Fruit fly (Drosophila melanogaster) whole organism, prepupa: ENCODE measurements around the gene mei-P26.

Experiments
- CG6276 ChIP-seq: fragments of 200-800 bp; sonication (Bioruptor generic); optimal IDR thresholded peaks from 2 replicates; lab custom pipeline; 2017; ENCODE audit warnings: missing biosample characterization, mild to moderate bottlenecking, missing genetic modification characterization
- CG6854 ChIP-seq: fragments of 200-800 bp; sonication (Bioruptor generic); optimal IDR thresholded peaks from 2 replicates; lab custom pipeline; 2017; ENCODE audit warnings: missing biosample characterization, mild to moderate bottlenecking, missing genetic modification characterization
- CG8319 ChIP-seq: fragments of 200-800 bp; sonication (Bioruptor generic); optimal IDR thresholded peaks from 3 replicates; lab custom pipeline; 2016; ENCODE audit warnings: missing biosample characterization, missing genetic modification characterization
- CG9139 ChIP-seq: fragments of 200-800 bp; sonication (Bioruptor generic); optimal IDR thresholded peaks from 3 replicates; lab custom pipeline; 2017; ENCODE audit warnings: missing biosample characterization, mild to moderate bottlenecking, missing genetic modification characterization
- Gug ChIP-seq: fragments of 200-800 bp; sonication (Bioruptor generic); IDR thresholded peaks from 2 replicates; pipeline ENCODE4 v1.3.6; 2022; ENCODE audit warnings: missing biosample characterization, missing genetic modification characterization
- Sox14 ChIP-seq: fragments of 200-800 bp; sonication (Bioruptor generic); optimal IDR thresholded peaks from 3 replicates; lab custom pipeline; 2016; ENCODE audit warnings: missing biosample characterization, missing genetic modification characterization
- achi ChIP-seq: fragments of 200-800 bp; sonication (Bioruptor generic); optimal IDR thresholded peaks from 3 replicates; lab custom pipeline; 2016; ENCODE audit warnings: missing biosample characterization, missing genetic modification characterization
- cyc ChIP-seq: fragments of 200-800 bp; sonication (Bioruptor generic); optimal IDR thresholded peaks from 3 replicates; lab custom pipeline; 2016; ENCODE audit warnings: missing biosample characterization, missing genetic modification characterization
- dsx ChIP-seq: fragments of 200-800 bp; optimal IDR thresholded peaks from 3 replicates; lab custom pipeline; 2019; ENCODE audit warnings: missing biosample characterization, mild to moderate bottlenecking, missing genetic modification characterization, moderate library complexity; ENCODE audit not compliant: poor library complexity, severe bottlenecking
- eg ChIP-seq: fragments of 200-800 bp; sonication (Bioruptor generic); IDR thresholded peaks from 3 replicates; pipeline ENCODE4 v1.3.6; 2022; ENCODE audit warnings: missing biosample characterization, missing genetic modification characterization
- esn ChIP-seq: fragments of 200-800 bp; sonication (Bioruptor generic); optimal IDR thresholded peaks from 2 replicates; lab custom pipeline; 2016; ENCODE audit warnings: missing biosample characterization, mild to moderate bottlenecking, missing genetic modification characterization, moderate library complexity
- fkh ChIP-seq: fragments of 200-800 bp; sonication (Bioruptor generic); optimal IDR thresholded peaks from 3 replicates; lab custom pipeline; 2017; ENCODE audit warnings: missing biosample characterization, mild to moderate bottlenecking, missing genetic modification characterization, moderate library complexity
- pdm3 ChIP-seq: fragments of 200-800 bp; sonication (Bioruptor generic); optimal IDR thresholded peaks from 3 replicates; lab custom pipeline; 2016; ENCODE audit warnings: missing biosample characterization, missing genetic modification characterization
- spab ChIP-seq: fragments of 200-800 bp; sonication (Bioruptor generic); optimal IDR thresholded peaks from 2 replicates; lab custom pipeline; 2017; ENCODE audit warnings: missing biosample characterization, mild to moderate bottlenecking, missing genetic modification characterization, missing genetic modification reagents

DNA sequence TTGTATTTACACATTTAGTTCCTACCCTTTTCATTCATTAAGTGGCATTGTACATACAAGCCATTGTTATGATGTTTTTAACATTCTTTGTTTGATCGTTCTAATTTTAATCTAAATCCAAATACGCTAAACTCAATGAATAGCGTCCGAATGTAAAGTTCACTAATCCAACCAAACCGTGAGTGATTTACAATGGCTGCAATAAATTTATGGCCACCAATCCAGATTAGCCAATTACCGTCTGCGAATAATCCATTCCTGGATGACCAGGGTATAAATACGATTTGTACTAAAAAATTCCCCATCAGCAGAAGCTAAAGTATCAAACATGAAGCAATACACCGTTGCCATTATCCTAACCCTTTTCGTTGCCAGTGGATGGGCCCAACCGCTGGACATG, 28.3 kb downstream of the mei-P26 start, which contains the start of gene CG12057:
- TF ChIP-seq Sox14 (no peak), fkh (GFP tag; lab: Kevin White, UChicago) (no peak), eg (GFP tag; lab: Robert Waterston, UW) (no peak), cyc (GFP tag; lab: Kevin White, UChicago) (no peak), CG9139 (GFP tag; lab: Kevin White, UChicago) (no peak), spab (no peak), Gug (GFP tag; lab: Robert Waterston, UW) (no peak), achi (no peak), dsx (GFP tag; lab: Kevin White, UChicago) (no peak), CG6276 (GFP tag; lab: Kevin White, UChicago) (no peak), esn (GFP tag; lab: Kevin White, UChicago) (no peak), CG6854 (GFP tag; lab: Kevin White, UChicago) (no peak), CG8319 (no peak), pdm3 (GFP tag; lab: Kevin White, UChicago) (no peak)
